Worm (Caenorhabditis elegans): Measurements from ENCODE around the gene pdf-2.

ce11 chrX:2163084-2163483 is at the start of gene pdf-2:
- TF ChIP-seq nhr-84 (tag; optimal IDR thresholded peaks at IDR 0.05): no peak
- no peak for TF ChIP-seq nhr-85 (tag)
- TF ChIP-seq nhr-237 (tag; optimal IDR thresholded peaks at IDR 0.05): no peak

All from whole organism, L1 larva.